Worm (Caenorhabditis elegans) whole organism, mixed stage, embryonic: ENCODE results near the gene flh-2.

ENCODE experiments used
- M03D4.4 ChIP-seq: sonication (generic microtip); optimal IDR thresholded peaks from 2 replicates; lab custom pipeline; 2017; ENCODE audit warnings: mild to moderate bottlenecking, missing genetic modification characterization, missing compliant biosample characterization
- bed-3 ChIP-seq: fragments of 200-800 bp; sonication (Bioruptor generic); optimal IDR thresholded peaks from 3 replicates; lab custom pipeline; 2018; ENCODE audit warnings: mild to moderate bottlenecking, missing genetic modification characterization, moderate library complexity, missing compliant biosample characterization
- ceh-43 ChIP-seq: fragments of 200-800 bp; sonication (Bioruptor generic); optimal IDR thresholded peaks from 2 replicates; lab custom pipeline; 2018; ENCODE audit warnings: mild to moderate bottlenecking, missing genetic modification characterization, moderate library complexity, missing compliant biosample characterization
- ces-1 ChIP-seq: fragments of 150-350 bp; optimal IDR thresholded peaks from 2 replicates; lab custom pipeline; 2014; ENCODE audit warnings: missing biosample characterization, missing genetic modification reagents, missing genetic modification characterization
- lin-13 ChIP-seq: fragments of 150-350 bp; optimal IDR thresholded peaks from 2 replicates; lab custom pipeline; 2014; ENCODE audit warnings: missing biosample characterization, missing genetic modification characterization
- mep-1 ChIP-seq: fragments of 150-350 bp; optimal IDR thresholded peaks from 2 replicates; lab custom pipeline; 2017; ENCODE audit warnings: missing biosample characterization, missing genetic modification reagents, missing genetic modification characterization, inconsistent platforms
- nhr-12 ChIP-seq: fragments of 150-350 bp; optimal IDR thresholded peaks from 2 replicates; lab custom pipeline; 2014; ENCODE audit warnings: missing biosample characterization, missing genetic modification characterization
- pha-4 ChIP-seq: fragments of 150-350 bp; optimal IDR thresholded peaks from 2 replicates; lab custom pipeline; 2018; ENCODE audit warnings: missing biosample characterization, missing genetic modification reagents, missing genetic modification characterization
- snpc-4 ChIP-seq: fragments of 150-350 bp; optimal IDR thresholded peaks from 2 replicates; lab custom pipeline; 2014; ENCODE audit warnings: missing biosample characterization, missing genetic modification characterization
- sptf-1 ChIP-seq: sonication (generic microtip); optimal IDR thresholded peaks from 2 replicates; lab custom pipeline; 2017; ENCODE audit warnings: mild to moderate bottlenecking, missing genetic modification characterization, moderate library complexity, missing compliant biosample characterization
- unc-39 ChIP-seq: fragments of 150-350 bp; optimal IDR thresholded peaks from 2 replicates; lab custom pipeline; 2014; ENCODE audit warnings: missing biosample characterization, missing genetic modification characterization
- zip-8 ChIP-seq: fragments of 150-350 bp; optimal IDR thresholded peaks from 2 replicates; lab custom pipeline; 2014; ENCODE audit warnings: missing biosample characterization, missing genetic modification characterization
- ztf-11 ChIP-seq: fragments of 150-350 bp; optimal IDR thresholded peaks from 2 replicates; lab custom pipeline; 2014; ENCODE audit warnings: missing biosample characterization, missing genetic modification characterization

DNA sequence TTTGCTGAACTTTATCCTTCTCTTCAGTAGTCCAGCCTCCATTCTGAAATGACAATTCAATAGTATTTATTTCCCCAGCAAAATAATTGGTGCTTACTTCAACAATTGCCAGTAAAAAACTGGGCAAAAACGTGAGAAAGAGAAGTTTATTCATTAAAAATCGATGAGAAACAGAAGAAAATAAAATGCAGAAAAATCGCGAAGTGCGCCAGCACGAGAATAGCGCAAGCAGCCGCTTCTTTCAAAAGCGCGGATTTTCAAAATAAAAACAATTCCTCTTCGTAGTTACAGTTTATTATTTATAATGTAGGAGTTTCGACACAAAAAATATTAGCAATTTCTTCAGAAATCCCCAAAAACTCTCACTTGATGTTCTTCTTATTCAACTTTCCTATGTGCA, 11.0 kb downstream of the flh-2 start, which contains the start of gene C27F2.9:
- TF ChIP-seq nhr-12 (tag; lab: Kevin White, UChicago) (no peak), mep-1 (tag; lab: Kevin White, UChicago) (peak; percentile 88), zip-8 (tag; lab: Kevin White, UChicago) (no peak), ces-1 (GFP tag; lab: Kevin White, UChicago) (peak; percentile 73), pha-4 (tag; lab: Kevin White, UChicago) (no peak), bed-3 (no peak), unc-39 (tag; lab: Kevin White, UChicago) (no peak), ceh-43 (peak; percentile 22), ztf-11 (tag; lab: Kevin White, UChicago) (no peak), M03D4.4 (tag; lab: Kevin White, UChicago) (peak; percentile 52), sptf-1 (tag; lab: Kevin White, UChicago) (peak; percentile 76), lin-13 (tag; lab: Kevin White, UChicago) (peak; percentile 71), snpc-4 (tag; lab: Kevin White, UChicago) (no peak)
